Worm (Caenorhabditis elegans): ENCODE results near the gene F28F5.4.

The F28F5.4 gene

ce11 chrIII:6826137-6826536, 9.3 kb upstream of the F28F5.4 start:
- TF ChIP-seq F10E7.11 (tag; optimal IDR thresholded peaks at IDR 0.05) (no peak), C06A6.2 (GFP tag; conservative IDR thresholded peaks at IDR 0.05) (no peak), mel-28 (tag; optimal IDR thresholded peaks at IDR 0.05; ENCODE audit: borderline replicate concordance) (no peak), nfya-2 (GFP tag; IDR thresholded peaks at IDR 0.05) (no peak), dpff-1 (tag; optimal IDR thresholded peaks at IDR 0.05) (no peak), pha-4 (tag; optimal IDR thresholded peaks at IDR 0.05) (no peak), Y95B8A.8 (GFP tag; IDR thresholded peaks at IDR 0.05) (no peak), lsy-27 (tag; optimal IDR thresholded peaks at IDR 0.05; ENCODE audit: borderline replicate concordance, insufficient read depth) (no peak), T26A5.8 (tag; optimal IDR thresholded peaks at IDR 0.05) (no peak), madf-8 (GFP tag; conservative IDR thresholded peaks at IDR 0.05) (no peak), cebp-1 (GFP tag; IDR thresholded peaks at IDR 0.05) (no peak), cebp-1 (tag; optimal IDR thresholded peaks at IDR 0.05) (no peak), ekl-4 (GFP tag; IDR thresholded peaks at IDR 0.05) (no peak), ceh-40 (GFP tag; IDR thresholded peaks at IDR 0.05) (no peak), him-1 (tag; optimal IDR thresholded peaks at IDR 0.05) (no peak), aptf-3 (GFP tag; IDR thresholded peaks at IDR 0.05) (no peak), ztf-25 (GFP tag; IDR thresholded peaks at IDR 0.05) (no peak), attf-3 (GFP tag; conservative IDR thresholded peaks at IDR 0.05) (no peak), rcor-1 (GFP tag; IDR thresholded peaks at IDR 0.05) (no peak), F23B12.7 (tag; optimal IDR thresholded peaks at IDR 0.05; ENCODE audit: insufficient read depth) (no peak), nhr-90 (tag; optimal IDR thresholded peaks at IDR 0.05) (no peak)

- no peak for TF ChIP-seq sdz-38 (tag; optimal IDR thresholded peaks at IDR 0.05)
- no peak for TF ChIP-seq akir-1 (GFP tag; optimal IDR thresholded peaks at IDR 0.05)
- no peak for TF ChIP-seq efl-1 (GFP tag; optimal IDR thresholded peaks at IDR 0.05)
- TF ChIP-seq ceh-40 (GFP tag; IDR thresholded peaks at IDR 0.05): no peak
- TF ChIP-seq dpff-1 (tag; optimal IDR thresholded peaks at IDR 0.05): no peak
- TF ChIP-seq gei-17 (GFP tag; optimal IDR thresholded peaks at IDR 0.05): no peak
- TF ChIP-seq Y79H2A.3 (GFP tag; conservative IDR thresholded peaks at IDR 0.05): no peak
- no peak for TF ChIP-seq dpl-1 (GFP tag; optimal IDR thresholded peaks at IDR 0.05)
- TF ChIP-seq pbrm-1 (GFP tag; IDR thresholded peaks at IDR 0.05): no peak
- TF ChIP-seq mcd-1 (GFP tag; IDR thresholded peaks at IDR 0.05): no peak
- TF ChIP-seq lin-54 (GFP tag; optimal IDR thresholded peaks at IDR 0.05): no peak
- TF ChIP-seq nfyb-1 (GFP tag; IDR thresholded peaks at IDR 0.05): no peak
- TF ChIP-seq F49E8.2 (tag; optimal IDR thresholded peaks at IDR 0.05; ENCODE audit: insufficient read depth): no peak
- TF ChIP-seq nhr-120 (GFP tag; IDR thresholded peaks at IDR 0.05): no peak
These were observed 6.0 kb upstream of the F28F5.4 start for ce11 chrIII:6822790-6823189.

- TF ChIP-seq lin-54 (GFP tag; optimal IDR thresholded peaks at IDR 0.05): no peak
- 0 out of 2 replicates have a peak, but pooled peaks have one; percentile 31 for TF ChIP-seq hmg-1.2 (GFP tag; IDR thresholded peaks at IDR 0.05)
These were observed 3.6 kb upstream of the F28F5.4 start, which contains the start of gene ten-1 for ce11 chrIII:6820343-6820985. ten-1 (plus strand) TSS chrIII:6820935.

ce11 chrIII:6819322-6819901, 2.6 kb upstream of the F28F5.4 start, which contains the start of gene F28F5.6:
F28F5.6 (minus strand) TSS chrIII:6819372.
- TF ChIP-seq madf-8 (GFP tag; conservative IDR thresholded peaks at IDR 0.05): no peak
- no peak for TF ChIP-seq ztf-25 (GFP tag; IDR thresholded peaks at IDR 0.05)
- TF ChIP-seq cebp-1 (GFP tag; IDR thresholded peaks at IDR 0.05): no peak
- TF ChIP-seq cebp-1 (tag; optimal IDR thresholded peaks at IDR 0.05): no peak
- peak; percentile 43 for TF ChIP-seq nhr-80 (tag; optimal IDR thresholded peaks at IDR 0.05)
- no peak for TF ChIP-seq F33H1.4 (GFP tag; IDR thresholded peaks at IDR 0.05)
- no peak for TF ChIP-seq Y79H2A.3 (GFP tag; conservative IDR thresholded peaks at IDR 0.05)

Measured in whole organism, young adult.